Fruit fly (Drosophila melanogaster): ENCODE measurements around the gene Ac3.

- TF ChIP-seq psq (optimal IDR thresholded peaks at IDR 0.05) (no peak), EcR (GFP tag; optimal IDR thresholded peaks at IDR 0.05) (no peak)
Observed at dm6 chr2L:21689368-21689767, 57.0 kb downstream of the Ac3 start.
